Worm (Caenorhabditis elegans) whole organism, midembryonic: ENCODE data around the gene Y46H3C.5.

Source experiments
- T22C8.4 ChIP-seq: fragments of 200-800 bp; sonication (Bioruptor generic); IDR thresholded peaks from 2 replicates; pipeline ENCODE4 v1.3.6; 2022; ENCODE audit warnings: missing genetic modification characterization, missing compliant biosample characterization
- cog-1 ChIP-seq: sonication (generic microtip); optimal IDR thresholded peaks from 2 replicates; lab custom pipeline; 2016; ENCODE audit warnings: missing genetic modification characterization, missing compliant biosample characterization
- flt-1 ChIP-seq: fragments of 200-800 bp; sonication (Bioruptor generic); IDR thresholded peaks from 2 replicates; pipeline ENCODE4 v1.3.6; 2022; ENCODE audit warnings: missing genetic modification characterization, missing compliant biosample characterization
- klf-2 ChIP-seq: fragments of 200-800 bp; sonication (Bioruptor generic); conservative IDR thresholded peaks from 2 replicates; pipeline ENCODE4 v1.3.6; 2022; ENCODE audit warnings: missing genetic modification reagents, missing genetic modification characterization, missing compliant biosample characterization
- med-1 ChIP-seq: sonication (generic microtip); optimal IDR thresholded peaks from 2 replicates; lab custom pipeline; 2017; ENCODE audit warnings: missing genetic modification characterization, mild to moderate bottlenecking, missing compliant biosample characterization, antibody characterized with exemption, missing genetic modification reagents; ENCODE audit not compliant: insufficient read depth
- ref-1 ChIP-seq: fragments of 200-800 bp; sonication (Bioruptor generic); conservative IDR thresholded peaks from 2 replicates; pipeline ENCODE4 v1.3.6; 2022; ENCODE audit warnings: missing genetic modification reagents, missing genetic modification characterization, missing compliant biosample characterization
- ztf-23 ChIP-seq: fragments of 200-800 bp; sonication (Bioruptor generic); IDR thresholded peaks from 2 replicates; pipeline ENCODE4 v1.3.6; 2022; ENCODE audit warnings: missing genetic modification reagents, missing genetic modification characterization, missing compliant biosample characterization
- ztf-29 ChIP-seq: fragments of 200-800 bp; sonication (Bioruptor generic); IDR thresholded peaks from 2 replicates; pipeline ENCODE4 v1.3.6; 2022; ENCODE audit warnings: missing genetic modification reagents, missing genetic modification characterization, missing compliant biosample characterization

DNA sequence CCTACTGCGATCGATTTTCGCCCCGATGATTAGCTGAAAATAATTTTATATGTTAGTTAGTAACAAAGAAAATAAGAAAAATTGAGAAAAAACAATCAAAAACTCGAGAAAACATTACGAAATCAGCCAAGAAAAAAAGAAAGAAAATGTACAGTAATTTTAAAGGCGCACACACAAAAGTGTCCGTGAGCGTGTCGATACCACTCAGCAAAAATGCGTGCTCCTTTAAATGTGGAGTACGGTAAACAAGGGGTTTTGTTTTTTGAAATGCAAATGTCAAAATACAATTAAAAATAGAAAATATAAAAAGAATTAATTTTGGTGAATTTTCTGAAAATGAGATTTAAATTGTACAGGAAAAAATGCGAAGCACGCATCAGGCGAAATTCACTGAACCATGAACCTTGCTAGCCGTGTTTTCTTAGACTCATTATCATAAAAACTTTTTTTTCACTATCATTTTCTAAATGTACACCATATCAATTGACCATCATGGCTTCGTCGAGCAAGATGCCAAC is 9.3 kb upstream of the Y46H3C.5 start, which contains the start of gene srw-90:
- TF ChIP-seq ztf-29 (GFP tag; lab: Robert Waterston, UW) (no peak), ref-1 (no peak), ztf-23 (GFP tag; lab: Robert Waterston, UW) (no peak), T22C8.4 (no peak), cog-1 (tag; lab: Kevin White, UChicago) (no peak), flt-1 (GFP tag; lab: Robert Waterston, UW) (no peak), klf-2 (no peak), med-1 (GFP tag; lab: Kevin White, UChicago) (no peak)
